Fruit fly (Drosophila melanogaster): Measurements from ENCODE around the gene RhoGAP92B.

The RhoGAP92B gene

dm6 chr3R:19942312-19942711 lies 37.3 kb downstream of the RhoGAP92B start, which contains the start of gene CG46042:
Gene CG46042, minus strand, starts transcription at chr3R:19942412.
- no peak for TF ChIP-seq kay (GFP tag; ENCODE audit: borderline replicate concordance)
- TF ChIP-seq cic (GFP tag; optimal IDR thresholded peaks at IDR 0.05) = no peak
- no peak for TF ChIP-seq CG7045 (GFP tag; optimal IDR thresholded peaks at IDR 0.05)
- no peak for TF ChIP-seq CG7101 (tag; optimal IDR thresholded peaks at IDR 0.05)

dm6 chr3R:19948143-19948542 lies 43.2 kb downstream of the RhoGAP92B start, which contains the start of gene CG4783:
Gene CG4783, plus strand, starts transcription at chr3R:19948443.
- TF ChIP-seq cic (GFP tag; optimal IDR thresholded peaks at IDR 0.05) = peak; percentile 24
- TF ChIP-seq Hr96 (GFP tag; optimal IDR thresholded peaks at IDR 0.05) = no peak
- no peak for TF ChIP-seq Clk (GFP tag; optimal IDR thresholded peaks at IDR 0.05)
- no peak for TF ChIP-seq kay (GFP tag; ENCODE audit: borderline replicate concordance)
- TF ChIP-seq CG11617 (GFP tag; optimal IDR thresholded peaks at IDR 0.05) = no peak
